Worm (Caenorhabditis elegans): ENCODE results near the gene tag-209.

Gene tag-209

DNA sequence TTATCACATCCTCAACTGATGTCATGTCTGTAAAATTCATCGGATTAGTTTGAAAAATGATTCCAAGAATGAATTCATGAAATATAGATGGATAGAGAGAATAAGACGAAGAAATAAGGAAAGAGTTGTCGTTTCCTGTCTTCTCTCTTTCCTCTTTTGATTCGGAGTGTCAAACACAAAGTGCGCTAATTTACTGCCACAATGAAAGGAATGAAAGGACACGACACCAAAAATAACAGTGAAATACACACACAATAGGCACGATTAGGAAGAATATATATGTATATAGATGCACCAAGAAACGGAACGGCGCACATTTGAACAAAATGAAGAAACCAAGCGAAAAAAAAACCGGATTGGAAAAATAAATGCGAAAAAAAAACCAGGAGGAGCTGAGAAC lies 42.0 kb downstream of the tag-209 start, which contains the start of gene VM106R.1:
Gene VM106R.1 (minus strand): TSS at position 101 of the 400 bp plus-strand sequence.
- no peak for TF ChIP-seq W03F9.2 (tag; optimal IDR thresholded peaks at IDR 0.05)
- TF ChIP-seq dao-5 (tag; optimal IDR thresholded peaks at IDR 0.05): no peak
- no peak for TF ChIP-seq him-1 (tag; optimal IDR thresholded peaks at IDR 0.05)

- TF ChIP-seq dao-5 (tag; optimal IDR thresholded peaks at IDR 0.05) (no peak), W03F9.2 (tag; optimal IDR thresholded peaks at IDR 0.05) (no peak), him-1 (tag; optimal IDR thresholded peaks at IDR 0.05) (no peak)
These were observed 42.5 kb downstream of the tag-209 start for ce11 chrII:10829572-10829971.

ce11 chrII:10834717-10835116 lies 47.6 kb downstream of the tag-209 start:
- TF ChIP-seq him-1 (tag; optimal IDR thresholded peaks at IDR 0.05): no peak
- no peak for TF ChIP-seq W03F9.2 (tag; optimal IDR thresholded peaks at IDR 0.05)
- TF ChIP-seq dao-5 (tag; optimal IDR thresholded peaks at IDR 0.05): no peak
